Worm (Caenorhabditis elegans) whole organism, L1 larva: ENCODE data around the gene fipr-20.

Experiments used
- C04F5.9 ChIP-seq: sonication (generic microtip); optimal IDR thresholded peaks from 2 replicates; lab custom pipeline; 2016; ENCODE audit warnings: missing genetic modification characterization, missing compliant biosample characterization
- C34B4.2 ChIP-seq: sonication (generic microtip); optimal IDR thresholded peaks from 2 replicates; lab custom pipeline; 2017; ENCODE audit warnings: mild to moderate bottlenecking, missing genetic modification characterization, missing compliant biosample characterization
- Y116A8C.19 ChIP-seq: sonication (generic microtip); optimal IDR thresholded peaks from 2 replicates; lab custom pipeline; 2016; ENCODE audit warnings: missing compliant biosample characterization, missing genetic modification characterization, borderline replicate concordance
- aly-2 ChIP-seq: fragments of 150-350 bp; optimal IDR thresholded peaks from 2 replicates; lab custom pipeline; 2014; ENCODE audit warnings: missing biosample characterization, missing genetic modification characterization
- blmp-1 ChIP-seq: fragments of 150-350 bp; optimal IDR thresholded peaks from 2 replicates; lab custom pipeline; 2014; ENCODE audit warnings: missing biosample characterization, missing genetic modification characterization
- ceh-8 ChIP-seq: fragments of 200-800 bp; sonication (Bioruptor generic); optimal IDR thresholded peaks from 2 replicates; lab custom pipeline; 2018; ENCODE audit warnings: mild to moderate bottlenecking, missing genetic modification characterization, moderate library complexity, missing compliant biosample characterization
- dsc-1 ChIP-seq: sonication (generic microtip); optimal IDR thresholded peaks from 2 replicates; lab custom pipeline; 2016; ENCODE audit warnings: mild to moderate bottlenecking, missing genetic modification characterization, missing compliant biosample characterization
- efl-3 ChIP-seq: fragments of 200-800 bp; sonication (Bioruptor generic); optimal IDR thresholded peaks from 2 replicates; lab custom pipeline; 2018; ENCODE audit warnings: mild to moderate bottlenecking, missing genetic modification characterization, missing compliant biosample characterization
- egl-13 ChIP-seq: sonication (generic microtip); optimal IDR thresholded peaks from 2 replicates; lab custom pipeline; 2016; ENCODE audit warnings: missing genotype, missing genetic modification reagents, missing genetic modification characterization, missing compliant biosample characterization
- elt-2 ChIP-seq: sonication (generic microtip); optimal IDR thresholded peaks from 2 replicates; lab custom pipeline; 2016; ENCODE audit warnings: missing genetic modification characterization, mild to moderate bottlenecking, inconsistent platforms, missing compliant biosample characterization, missing genetic modification reagents
- fkh-10 ChIP-seq: sonication (generic microtip); optimal IDR thresholded peaks from 2 replicates; lab custom pipeline; 2017; ENCODE audit warnings: missing biosample characterization, missing genetic modification reagents, missing genetic modification characterization
- fkh-4 ChIP-seq: sonication (generic microtip); optimal IDR thresholded peaks from 2 replicates; lab custom pipeline; 2016; ENCODE audit warnings: missing compliant biosample characterization, missing genetic modification characterization, borderline replicate concordance
- hpl-2 ChIP-seq: fragments of 150-350 bp; optimal IDR thresholded peaks from 2 replicates; lab custom pipeline; 2014; ENCODE audit warnings: missing biosample characterization, missing genetic modification reagents, missing genetic modification characterization
- irx-1 ChIP-seq: sonication (generic microtip); optimal IDR thresholded peaks from 2 replicates; lab custom pipeline; 2016; ENCODE audit warnings: missing genetic modification characterization, missing compliant biosample characterization
- lin-14 ChIP-seq: fragments of 200-800 bp; sonication (Bioruptor generic); optimal IDR thresholded peaks from 2 replicates; lab custom pipeline; 2018; ENCODE audit warnings: mild to moderate bottlenecking, missing genetic modification characterization, moderate library complexity, missing compliant biosample characterization
- lin-15B ChIP-seq: fragments of 150-350 bp; sonication (generic microtip); optimal IDR thresholded peaks from 3 replicates; lab custom pipeline; 2014; ENCODE audit warnings: missing biosample characterization, missing genetic modification characterization
- lin-35 ChIP-seq, 2 experiments: fragments of 150-350 bp; optimal IDR thresholded peaks; 2 replicates each; lab custom pipeline; 2014; ENCODE audit warnings: missing biosample characterization in 2 of 2, missing genetic modification characterization in 2 of 2, missing genetic modification reagents in 2 of 2
- lin-39 ChIP-seq: fragments of 150-350 bp; optimal IDR thresholded peaks from 2 replicates; lab custom pipeline; 2014; ENCODE audit warnings: missing biosample characterization, missing genetic modification reagents, missing genetic modification characterization
- lsy-2 ChIP-seq, 2 experiments: fragments of 150-350 bp; optimal IDR thresholded peaks; 2 replicates each; lab custom pipeline; 2014; ENCODE audit warnings: missing biosample characterization in 2 of 2, missing genetic modification characterization in 2 of 2
- mef-2 ChIP-seq: fragments of 150-350 bp; optimal IDR thresholded peaks from 2 replicates; lab custom pipeline; 2014; ENCODE audit warnings: missing biosample characterization, missing genetic modification characterization
- nhr-12 ChIP-seq: sonication (generic microtip); optimal IDR thresholded peaks from 2 replicates; lab custom pipeline; 2017; ENCODE audit warnings: missing biosample characterization, missing genetic modification characterization
- nhr-237 ChIP-seq: fragments of 150-350 bp; optimal IDR thresholded peaks from 2 replicates; lab custom pipeline; 2014; ENCODE audit warnings: missing biosample characterization, missing genetic modification characterization
- nhr-28 ChIP-seq: fragments of 150-350 bp; optimal IDR thresholded peaks from 2 replicates; lab custom pipeline; 2014; ENCODE audit warnings: missing biosample characterization, missing genetic modification characterization
- nhr-71 ChIP-seq: sonication (generic microtip); optimal IDR thresholded peaks from 2 replicates; lab custom pipeline; 2016; ENCODE audit warnings: mild to moderate bottlenecking, missing genetic modification characterization, moderate library complexity, missing compliant biosample characterization
- rnt-1 ChIP-seq: sonication (generic microtip); optimal IDR thresholded peaks from 2 replicates; lab custom pipeline; 2016; ENCODE audit warnings: mild to moderate bottlenecking, missing genetic modification characterization, moderate library complexity, missing compliant biosample characterization
- skn-1 ChIP-seq: fragments of 150-350 bp; optimal IDR thresholded peaks from 2 replicates; lab custom pipeline; 2014; ENCODE audit warnings: missing biosample characterization, missing genetic modification characterization
- snu-23 ChIP-seq: sonication (generic microtip); optimal IDR thresholded peaks from 2 replicates; lab custom pipeline; 2016; ENCODE audit warnings: missing genetic modification characterization, missing compliant biosample characterization
- sox-4 ChIP-seq: sonication (generic microtip); optimal IDR thresholded peaks from 2 replicates; lab custom pipeline; 2016; ENCODE audit warnings: missing genetic modification characterization, missing compliant biosample characterization
- unc-130 ChIP-seq: fragments of 150-350 bp; optimal IDR thresholded peaks from 2 replicates; lab custom pipeline; 2017; ENCODE audit warnings: missing biosample characterization, missing genetic modification characterization, inconsistent platforms
- unc-62 ChIP-seq: fragments of 150-350 bp; optimal IDR thresholded peaks from 2 replicates; lab custom pipeline; 2014; ENCODE audit warnings: missing biosample characterization, missing genetic modification reagents, missing genetic modification characterization
- unc-86 ChIP-seq: sonication (generic microtip); optimal IDR thresholded peaks from 2 replicates; lab custom pipeline; 2016; ENCODE audit warnings: missing genetic modification characterization, missing compliant biosample characterization
- xbp-1 ChIP-seq: sonication (generic microtip); optimal IDR thresholded peaks from 2 replicates; lab custom pipeline; 2016; ENCODE audit warnings: missing genetic modification characterization, missing compliant biosample characterization
- zip-4 ChIP-seq: fragments of 200-800 bp; sonication (Bioruptor generic); optimal IDR thresholded peaks from 2 replicates; lab custom pipeline; 2018; ENCODE audit warnings: mild to moderate bottlenecking, missing genetic modification characterization, moderate library complexity, missing compliant biosample characterization
- ztf-4 ChIP-seq: fragments of 150-350 bp; optimal IDR thresholded peaks from 2 replicates; lab custom pipeline; 2014; ENCODE audit warnings: missing biosample characterization, missing genetic modification characterization

The fipr-20 gene

ce11 chrIII:7463438-7464008 is 1.3 kb upstream of the fipr-20 start, which contains the start of gene H14A12.3 (continued):
- no peak for TF ChIP-seq lin-15B (tag; lab: Kevin White, UChicago)
- TF ChIP-seq, all 84 proteins: peak for 8

DNA sequence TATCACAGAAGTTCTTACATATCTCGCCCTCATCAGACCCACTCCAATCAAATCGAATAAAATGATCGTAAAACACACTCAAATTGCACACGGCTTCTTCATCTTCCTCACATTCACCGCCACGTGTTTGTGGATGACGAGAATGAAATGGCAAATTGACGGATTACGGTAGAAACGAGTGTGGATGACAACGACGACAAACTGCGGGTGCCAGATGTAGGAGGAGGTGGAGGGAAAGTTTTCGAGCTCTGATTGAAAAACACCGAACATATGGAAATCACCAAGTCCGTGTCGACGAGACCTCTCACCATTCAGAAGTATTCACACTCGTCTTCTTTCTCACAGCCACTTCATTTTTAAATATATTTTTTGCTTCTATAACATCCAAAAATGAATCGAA is 2.2 kb downstream of the fipr-20 start, which contains the start of gene mls-1:
Gene mls-1, plus strand, starts transcription at position 324 of the 400 bp plus-strand sequence.
- TF ChIP-seq ztf-4 = no peak
- no peak for TF ChIP-seq efl-3 (GFP tag; lab: Kevin White, UChicago)
- peak; percentile 83 for TF ChIP-seq dsc-1 (tag; lab: Kevin White, UChicago)
- TF ChIP-seq irx-1 (tag; lab: Kevin White, UChicago) = no peak

DNA sequence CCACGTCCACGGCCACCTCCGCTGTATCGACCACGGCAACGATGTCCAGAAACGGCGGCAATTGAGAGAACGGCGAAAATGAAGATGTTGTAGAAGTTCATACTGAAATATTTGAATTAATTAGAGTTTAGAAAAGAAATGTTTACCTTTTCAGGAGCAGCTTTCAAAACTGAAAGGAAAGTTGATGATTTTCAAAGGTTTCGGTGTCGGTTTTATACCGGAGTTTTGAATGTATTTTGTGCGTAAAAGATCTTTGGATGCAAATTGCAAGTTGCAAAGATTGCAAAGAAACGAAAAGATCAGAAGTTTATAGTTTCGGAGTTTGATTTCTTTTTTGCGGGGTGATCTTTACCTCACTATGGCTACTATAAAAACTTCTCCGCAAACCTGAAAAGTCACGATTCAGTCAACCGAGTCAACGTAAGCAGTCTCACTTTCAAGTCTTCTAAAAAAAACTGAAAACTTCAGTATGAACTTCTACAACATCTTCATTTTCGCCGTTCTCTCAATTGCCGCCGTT is 3.3 kb downstream of the fipr-20 start, which contains the start of the genes fipr-19 and fipr-18:
Gene fipr-19, minus strand, starts transcription at position 101 of the 520 bp plus-strand sequence.
Gene fipr-18, plus strand, starts transcription at position 470 of the 520 bp plus-strand sequence.
- TF ChIP-seq nhr-28 (tag; lab: Kevin White, UChicago) (no peak), sox-4 (no peak), ztf-4 (no peak), nhr-237 (no peak), xbp-1 (tag; lab: Kevin White, UChicago) (no peak), mef-2 (tag; lab: Kevin White, UChicago) (no peak), egl-13 (tag; lab: Kevin White, UChicago) (no peak), lin-39 (tag; lab: Kevin White, UChicago) (no peak), C04F5.9 (tag; lab: Kevin White, UChicago) (no peak), unc-86 (no peak)
- TF ChIP-seq, all 84 proteins: peak for 0

DNA sequence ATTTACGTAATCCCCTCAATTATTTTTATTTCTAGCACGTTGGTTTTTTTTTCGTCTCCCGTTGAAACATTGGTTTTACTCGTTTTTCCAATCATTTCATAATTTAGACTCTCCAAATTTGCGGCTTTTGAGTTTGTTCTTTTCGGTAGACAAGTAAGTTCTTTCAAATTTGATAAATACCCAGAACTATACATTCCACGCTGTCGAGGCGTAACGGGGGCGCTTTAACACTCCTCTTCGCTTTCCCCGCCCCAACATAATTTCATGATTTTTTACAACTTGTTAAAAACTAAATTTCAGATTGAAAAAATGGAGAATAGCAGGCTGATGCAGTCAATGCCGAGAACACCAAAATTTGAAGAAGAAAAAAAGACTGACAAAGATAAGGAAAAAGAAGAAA is 5.6 kb downstream of the fipr-20 start, which contains the start of gene Y69F12A.1:
Gene Y69F12A.1, plus strand, starts transcription at position 301 of the 400 bp plus-strand sequence.
- TF ChIP-seq lin-14 (GFP tag; lab: Kevin White, UChicago) = no peak
- no peak for TF ChIP-seq C04F5.9 (tag; lab: Kevin White, UChicago)
- TF ChIP-seq ceh-8 = no peak
- TF ChIP-seq blmp-1 = no peak
- TF ChIP-seq lsy-2 (tag; optimal IDR thresholded peaks at IDR 0.05; lab: Kevin White, UChicago) = no peak
- no peak for TF ChIP-seq unc-130 (tag; lab: Kevin White, UChicago)
- no peak for TF ChIP-seq nhr-12 (tag; lab: Kevin White, UChicago)
- no peak for TF ChIP-seq skn-1
- TF ChIP-seq unc-62 (GFP tag; lab: Kevin White, UChicago) = no peak
- TF ChIP-seq C34B4.2 (tag; lab: Kevin White, UChicago) = no peak
- no peak for TF ChIP-seq hpl-2 (GFP tag; lab: Kevin White, UChicago)
- TF ChIP-seq aly-2 = no peak
- TF ChIP-seq Y116A8C.19 (tag; lab: Kevin White, UChicago) = no peak
- no peak for TF ChIP-seq fkh-4
- TF ChIP-seq, all 84 proteins: peak for 0

DNA sequence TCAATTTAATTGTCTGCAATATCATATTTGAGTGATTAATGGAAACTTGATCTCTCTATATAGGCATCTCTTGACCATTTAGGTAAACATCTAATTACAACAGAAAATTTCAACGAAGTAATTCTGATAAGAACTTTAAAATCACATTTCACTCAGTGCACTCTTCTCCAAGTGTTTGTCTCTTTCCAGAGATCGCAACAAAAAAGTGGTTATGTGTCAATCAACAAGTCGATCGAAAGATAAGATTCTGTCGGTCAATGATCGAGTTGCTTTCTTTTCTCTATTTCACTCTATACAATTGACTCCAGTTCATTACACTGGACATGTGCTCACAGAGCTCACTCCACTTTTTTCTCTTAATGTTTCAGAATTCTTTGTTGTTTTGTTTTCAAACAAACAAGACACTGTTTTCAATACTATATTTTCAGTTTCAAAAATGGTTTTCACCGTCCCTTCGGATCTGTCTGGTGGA is 8.5 kb downstream of the fipr-20 start, which contains the start of gene alh-12:
Gene alh-12, plus strand, starts transcription at position 422 of the 472 bp plus-strand sequence.
- TF ChIP-seq rnt-1 (tag; lab: Kevin White, UChicago) (peak; percentile 21), lsy-2 (tag; optimal IDR thresholded peaks at IDR 0.05; lab: Kevin White, UChicago) (peak in 1 of 2 experiments; percentile 21), snu-23 (GFP tag; lab: Kevin White, UChicago) (peak; percentile 4), fkh-10 (GFP tag; lab: Kevin White, UChicago) (no peak), zip-4 (GFP tag; lab: Kevin White, UChicago) (no peak), elt-2 (peak; percentile 63), nhr-71 (tag; lab: Kevin White, UChicago) (peak; percentile 27), lin-35 (GFP tag; optimal IDR thresholded peaks at IDR 0.05; lab: Kevin White, UChicago) (peak in 1 of 2 experiments; percentile 19)
